Fruit fly (Drosophila melanogaster): ENCODE measurements around the gene CG3544.

The CG3544 gene

DNA sequence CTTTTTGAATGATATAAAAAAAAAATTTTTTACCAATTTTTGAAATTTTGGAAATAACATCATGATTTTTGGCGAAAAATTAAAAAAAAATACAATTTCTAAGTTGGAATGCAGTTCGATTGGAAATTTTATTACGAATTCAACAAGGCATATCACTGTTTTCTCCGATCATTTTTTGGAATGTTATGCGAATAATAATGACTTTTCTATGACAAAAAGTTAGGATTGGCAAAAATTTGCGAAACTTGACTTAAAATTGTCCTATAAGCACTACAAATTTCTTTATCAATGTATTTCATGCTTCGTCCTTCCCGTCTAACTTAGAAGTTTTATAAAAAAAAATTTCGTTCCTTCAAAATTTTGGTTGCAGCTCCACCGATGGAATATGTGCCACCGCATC lies at the start of gene CG3544:
CG3544 (plus strand) TSS at position 301 of the 400 bp plus-strand sequence.
- TF ChIP-seq rn (GFP tag; IDR thresholded peaks at IDR 0.05): no peak
- no peak for TF ChIP-seq CG8301 (tag; optimal IDR thresholded peaks at IDR 0.05)
- no peak for TF ChIP-seq Pif1A (GFP tag; optimal IDR thresholded peaks at IDR 0.05)
- no peak for TF ChIP-seq CG14655 (GFP tag; optimal IDR thresholded peaks at IDR 0.05)
- TF ChIP-seq CG17806 (tag; optimal IDR thresholded peaks at IDR 0.05): no peak
- no peak for TF ChIP-seq CG12605 (GFP tag; IDR thresholded peaks at IDR 0.05)

DNA sequence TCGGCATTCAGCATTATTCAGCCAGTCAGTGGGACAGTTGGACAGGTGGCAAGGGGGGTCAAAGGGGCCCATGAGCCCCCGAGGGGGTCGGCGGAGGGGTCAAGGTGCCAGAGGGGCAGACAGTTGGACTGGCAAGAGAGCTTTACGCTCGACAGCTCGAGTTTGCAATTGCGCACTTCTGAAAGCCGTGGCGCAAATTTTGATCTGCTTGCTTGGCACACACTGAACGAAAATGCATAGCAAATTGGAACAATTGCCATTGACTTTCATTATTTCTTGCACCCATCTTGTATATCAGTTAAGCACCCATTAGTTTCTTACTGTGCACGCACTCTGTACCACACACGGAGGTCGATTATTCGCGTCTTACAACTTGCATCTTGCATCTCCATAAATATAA lies 48.4 kb upstream of the CG3544 start:
- TF ChIP-seq CG14655 (GFP tag; optimal IDR thresholded peaks at IDR 0.05) (no peak), Ets98B (GFP tag; IDR thresholded peaks at IDR 0.05) (0 out of 2 replicates have a peak, but pooled peaks have one; percentile 23), rn (GFP tag; IDR thresholded peaks at IDR 0.05) (no peak), gl (tag; optimal IDR thresholded peaks at IDR 0.05) (no peak), CG32121 (GFP tag; IDR thresholded peaks at IDR 0.05) (0 out of 2 replicates have a peak, but pooled peaks have one; percentile 28), CG4496 (GFP tag; IDR thresholded peaks at IDR 0.05) (peak; percentile 52; the same call in 2 of the 3 replicates)

DNA sequence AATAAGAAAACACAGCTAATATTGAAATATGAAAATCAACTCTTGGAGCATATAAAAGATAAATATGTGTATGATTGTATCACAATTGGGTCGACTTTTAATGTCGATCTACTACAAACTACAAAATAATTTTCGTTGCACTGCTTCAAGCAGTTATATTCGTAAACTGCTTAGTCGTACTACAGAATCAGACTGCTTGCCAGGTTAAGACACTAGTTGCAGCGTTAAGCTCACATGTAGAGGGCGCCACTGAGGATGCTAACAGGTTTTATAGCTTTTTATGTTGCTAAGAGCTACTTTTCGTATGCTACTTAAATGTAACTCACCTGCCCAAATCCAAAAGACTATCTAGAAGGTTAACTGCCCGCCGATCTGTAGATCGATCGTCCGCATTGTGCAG lies 44.1 kb upstream of the CG3544 start:
- TF ChIP-seq fd96Ca (GFP tag; IDR thresholded peaks at IDR 0.05) (no peak), D1 (tag; optimal IDR thresholded peaks at IDR 0.05) (peak; percentile 15), Pif1A (GFP tag; optimal IDR thresholded peaks at IDR 0.05) (no peak), rn (GFP tag; IDR thresholded peaks at IDR 0.05) (no peak), CG34367 (tag; optimal IDR thresholded peaks at IDR 0.05) (no peak), CG4496 (GFP tag; IDR thresholded peaks at IDR 0.05) (no peak), CG12605 (GFP tag; IDR thresholded peaks at IDR 0.05) (no peak)

DNA sequence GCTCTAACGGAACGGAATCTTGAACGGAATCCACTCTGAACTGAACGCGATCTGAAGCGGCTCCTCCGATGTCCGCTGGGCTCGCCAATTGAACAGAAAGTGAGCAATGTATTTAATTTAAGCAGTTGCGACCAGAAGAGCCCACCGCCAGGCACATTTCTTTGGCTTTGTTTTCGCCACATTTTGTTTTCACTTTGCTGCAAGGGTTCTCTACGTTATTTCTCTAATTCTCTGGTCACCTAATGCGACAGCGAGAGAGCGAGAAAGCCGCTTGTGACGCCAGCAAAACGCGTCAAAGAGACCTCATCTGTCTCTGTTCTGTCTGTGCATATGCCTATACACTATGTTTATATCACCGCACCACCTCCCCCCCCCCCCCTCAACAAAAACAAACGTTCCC lies 39.8 kb upstream of the CG3544 start, which contains the start of gene Eaat2:
Eaat2 (minus strand) TSS at position 101 of the 400 bp plus-strand sequence.
- no peak for TF ChIP-seq EcR (GFP tag; optimal IDR thresholded peaks at IDR 0.05)
- no peak for TF ChIP-seq CG9948 (tag; optimal IDR thresholded peaks at IDR 0.05)

DNA sequence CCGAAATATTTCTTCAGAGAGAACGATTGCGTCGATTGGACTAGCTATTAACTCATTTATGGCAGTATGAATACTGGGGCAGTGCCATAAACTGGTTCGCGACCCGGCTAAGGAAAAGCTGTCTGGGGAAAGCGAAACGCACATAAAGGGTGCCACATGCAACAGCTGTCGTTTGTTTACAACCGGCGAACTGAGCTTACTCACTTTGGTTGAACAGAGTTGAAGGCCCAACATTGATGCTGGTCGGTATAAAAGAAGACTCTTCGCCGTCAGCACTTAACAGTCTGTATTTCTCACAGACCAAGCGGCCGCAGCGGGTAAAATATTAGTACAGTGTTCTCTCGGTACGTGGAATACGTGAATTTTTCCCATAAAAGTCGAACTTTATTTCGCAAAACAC lies 38.4 kb upstream of the CG3544 start:
- no peak for TF ChIP-seq CG17806 (tag; optimal IDR thresholded peaks at IDR 0.05)
- no peak for TF ChIP-seq Pif1A (GFP tag; optimal IDR thresholded peaks at IDR 0.05)
- peak; percentile 31; the same call in 1 of the 3 replicates for TF ChIP-seq fd96Ca (GFP tag; IDR thresholded peaks at IDR 0.05)
- TF ChIP-seq EcR (GFP tag; optimal IDR thresholded peaks at IDR 0.05): no peak
- no peak for TF ChIP-seq CG8159 (tag; optimal IDR thresholded peaks at IDR 0.05)
- no peak for TF ChIP-seq CG9948 (tag; optimal IDR thresholded peaks at IDR 0.05)
- no peak for TF ChIP-seq CG13204 (GFP tag; optimal IDR thresholded peaks at IDR 0.05)
- no peak for TF ChIP-seq gl (tag; optimal IDR thresholded peaks at IDR 0.05)
- 0 out of 2 replicates have a peak, but pooled peaks have one; percentile 22 for TF ChIP-seq CG12605 (GFP tag; IDR thresholded peaks at IDR 0.05)
- no peak for TF ChIP-seq CG10348 (GFP tag; IDR thresholded peaks at IDR 0.05)
- no peak for TF ChIP-seq Pif1B (GFP tag; optimal IDR thresholded peaks at IDR 0.05)
- TF ChIP-seq CG32121 (GFP tag; IDR thresholded peaks at IDR 0.05): 0 out of 2 replicates have a peak, but pooled peaks have one; percentile 17
- TF ChIP-seq D1 (tag; optimal IDR thresholded peaks at IDR 0.05): no peak
- no peak for TF ChIP-seq rn (GFP tag; IDR thresholded peaks at IDR 0.05)
- peak; percentile 35; the same call in 1 of the 3 replicates for TF ChIP-seq CG4496 (GFP tag; IDR thresholded peaks at IDR 0.05)
- TF ChIP-seq CG34367 (tag; optimal IDR thresholded peaks at IDR 0.05): no peak
- TF ChIP-seq Snoo (tag; optimal IDR thresholded peaks at IDR 0.05): no peak
- TF ChIP-seq Ets98B (GFP tag; IDR thresholded peaks at IDR 0.05): no peak; the same call in 1 of the 2 replicates
- peak; percentile 35 for TF ChIP-seq CG14655 (GFP tag; optimal IDR thresholded peaks at IDR 0.05)
- TF ChIP-seq CG15710 (tag; optimal IDR thresholded peaks at IDR 0.05): no peak
- TF ChIP-seq CG8301 (tag; optimal IDR thresholded peaks at IDR 0.05): peak; percentile 6

DNA sequence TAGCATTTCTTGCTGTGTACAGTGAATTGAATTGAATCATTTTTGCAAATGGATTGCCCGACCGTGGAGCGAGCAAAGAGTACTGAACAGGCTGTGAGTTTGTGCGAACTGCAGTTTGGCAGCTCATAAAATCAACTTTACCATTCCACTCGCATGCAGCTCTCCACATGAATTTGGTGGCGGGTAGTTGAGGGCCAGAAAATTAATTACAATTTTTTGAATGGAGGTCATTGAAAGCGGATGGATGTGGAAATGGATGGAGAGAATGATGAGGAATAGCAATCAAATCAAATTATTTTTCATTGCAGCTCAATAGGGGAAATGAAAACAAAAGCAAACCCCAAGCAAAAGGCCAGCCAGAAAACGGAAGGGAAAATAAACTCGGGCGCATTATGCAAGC lies 34.5 kb upstream of the CG3544 start, which contains the start of gene GABA-B-R3:
GABA-B-R3 (plus strand) TSS at position 301 of the 400 bp plus-strand sequence.
- TF ChIP-seq CG4496 (GFP tag; IDR thresholded peaks at IDR 0.05): no peak
- TF ChIP-seq CG9948 (tag; optimal IDR thresholded peaks at IDR 0.05): no peak
- no peak for TF ChIP-seq Snoo (tag; optimal IDR thresholded peaks at IDR 0.05)
- TF ChIP-seq Pif1A (GFP tag; optimal IDR thresholded peaks at IDR 0.05): no peak
- TF ChIP-seq Ets98B (GFP tag; IDR thresholded peaks at IDR 0.05): no peak
- TF ChIP-seq fd96Ca (GFP tag; IDR thresholded peaks at IDR 0.05): no peak
- no peak for TF ChIP-seq CG17806 (tag; optimal IDR thresholded peaks at IDR 0.05)
- TF ChIP-seq rn (GFP tag; IDR thresholded peaks at IDR 0.05): no peak
- no peak for TF ChIP-seq CG15710 (tag; optimal IDR thresholded peaks at IDR 0.05)
- TF ChIP-seq CG8159 (tag; optimal IDR thresholded peaks at IDR 0.05): no peak
- no peak for TF ChIP-seq D1 (tag; optimal IDR thresholded peaks at IDR 0.05)

DNA sequence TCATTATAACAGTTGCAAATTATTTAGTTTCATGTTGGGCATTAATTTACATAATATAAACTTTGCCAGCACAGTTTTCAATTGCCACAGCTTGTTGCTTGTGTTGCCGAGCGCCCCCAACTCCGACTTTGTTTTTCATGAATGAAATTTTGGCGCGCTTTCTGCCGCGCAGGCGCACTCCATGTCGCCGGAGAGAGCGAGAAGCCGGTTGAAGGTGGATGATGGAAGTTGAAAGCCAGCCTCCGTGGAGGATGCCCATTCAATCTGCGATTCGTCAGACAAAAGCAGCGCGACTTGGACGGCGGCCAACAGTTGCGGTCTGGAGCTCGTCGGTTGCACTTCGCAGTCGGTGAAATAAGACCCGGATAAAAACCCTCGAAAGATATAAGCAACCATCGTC lies 33.8 kb upstream of the CG3544 start:
- 0 out of 3 replicates have a peak, but pooled peaks have one; percentile 18 for TF ChIP-seq CG4496 (GFP tag; IDR thresholded peaks at IDR 0.05)
- TF ChIP-seq CG8301 (tag; optimal IDR thresholded peaks at IDR 0.05): no peak

DNA sequence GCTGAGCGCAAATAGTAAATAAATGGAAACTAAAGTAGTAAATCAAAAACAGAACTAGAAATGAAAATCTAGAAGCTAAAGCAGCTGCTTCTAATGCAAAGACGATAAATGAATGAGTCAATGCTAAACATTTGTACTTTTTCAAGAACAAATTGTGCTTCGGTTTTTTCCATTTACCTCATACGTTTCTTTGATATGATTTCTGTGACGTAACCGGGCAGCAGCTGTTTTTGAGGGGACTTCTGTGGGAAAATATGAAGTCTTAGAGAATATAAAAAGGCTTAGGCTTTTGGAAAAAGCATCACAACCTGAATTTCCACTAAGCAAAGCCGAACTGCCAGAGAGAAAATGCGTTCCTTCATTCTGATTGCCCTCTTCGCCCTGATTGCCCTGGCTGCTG lies 10.9 kb upstream of the CG3544 start, which contains the start of gene CG12506:
CG12506 (plus strand) TSS at position 301 of the 400 bp plus-strand sequence.
- TF ChIP-seq CG8301 (tag; optimal IDR thresholded peaks at IDR 0.05) (no peak), CG4496 (GFP tag; IDR thresholded peaks at IDR 0.05) (no peak), Pif1A (GFP tag; optimal IDR thresholded peaks at IDR 0.05) (no peak), CG8159 (tag; optimal IDR thresholded peaks at IDR 0.05) (no peak), fd96Ca (GFP tag; IDR thresholded peaks at IDR 0.05) (no peak), CG10348 (GFP tag; IDR thresholded peaks at IDR 0.05) (no peak), Snoo (tag; optimal IDR thresholded peaks at IDR 0.05) (no peak), CG17806 (tag; optimal IDR thresholded peaks at IDR 0.05) (no peak), Pif1B (GFP tag; optimal IDR thresholded peaks at IDR 0.05) (no peak), CG14655 (GFP tag; optimal IDR thresholded peaks at IDR 0.05) (no peak)
